Worm (Caenorhabditis elegans) whole organism, L4 larva: Measurements from ENCODE around the gene Y116A8C.49.

Experiments used
- daf-16 ChIP-seq, 3 experiments: sonication (generic microtip); optimal IDR thresholded peaks; 2 replicates each; lab custom pipeline; 2016 to 2017; ENCODE audit warnings: missing genetic modification characterization in 3 of 3, missing genetic modification reagents in 3 of 3, mild to moderate bottlenecking in 2 of 3, missing compliant biosample characterization in 2 of 3, missing biosample characterization in 1 of 3, moderate library complexity in 1 of 3
- dmd-6 ChIP-seq: fragments of 200-800 bp; sonication (Bioruptor generic); IDR thresholded peaks from 2 replicates; pipeline ENCODE4 v1.3.6; 2022; ENCODE audit warnings: missing genetic modification reagents, missing genetic modification characterization, missing compliant biosample characterization

DNA sequence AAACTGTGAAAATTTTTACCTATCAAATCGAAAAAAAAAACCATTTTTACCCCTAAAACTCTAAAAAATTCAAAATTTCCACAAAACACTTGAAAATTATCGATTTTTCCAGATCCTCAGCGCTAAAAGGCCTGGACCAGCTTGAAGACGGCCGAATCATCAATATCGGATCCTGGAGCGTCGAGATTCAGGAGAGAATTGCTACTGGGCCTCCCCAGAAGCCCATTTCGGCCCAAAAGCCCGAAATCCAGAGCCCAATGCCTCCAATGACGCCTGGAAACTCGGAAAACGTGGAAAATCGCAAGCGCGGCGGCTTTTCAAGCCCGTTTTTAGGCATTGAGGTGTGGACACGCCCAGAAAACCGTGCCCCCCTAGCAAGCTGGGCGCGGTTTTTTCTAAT, 21.4 kb upstream of the Y116A8C.49 start:
- TF ChIP-seq dmd-6 (no peak), daf-16 (GFP tag; optimal IDR thresholded peaks at IDR 0.05; lab: Kevin White, UChicago) (no peak), daf-16 (tag; optimal IDR thresholded peaks at IDR 0.05; lab: Kevin White, UChicago) (no peak)
